Worm (Caenorhabditis elegans) whole organism, mixed stage, embryonic: ENCODE results near the gene ZK822.9.

Source experiments
- M03D4.4 ChIP-seq: sonication (generic microtip); optimal IDR thresholded peaks from 2 replicates; lab custom pipeline; 2017; ENCODE audit warnings: mild to moderate bottlenecking, missing genetic modification characterization, missing compliant biosample characterization
- bed-3 ChIP-seq: fragments of 200-800 bp; sonication (Bioruptor generic); optimal IDR thresholded peaks from 3 replicates; lab custom pipeline; 2018; ENCODE audit warnings: mild to moderate bottlenecking, missing genetic modification characterization, moderate library complexity, missing compliant biosample characterization
- blmp-1 ChIP-seq: fragments of 150-350 bp; optimal IDR thresholded peaks from 2 replicates; lab custom pipeline; 2014; ENCODE audit warnings: missing biosample characterization, missing genetic modification characterization
- ceh-39 ChIP-seq: fragments of 150-350 bp; optimal IDR thresholded peaks from 2 replicates; lab custom pipeline; 2014; ENCODE audit warnings: missing biosample characterization, missing genetic modification characterization
- ceh-43 ChIP-seq: fragments of 200-800 bp; sonication (Bioruptor generic); optimal IDR thresholded peaks from 2 replicates; lab custom pipeline; 2018; ENCODE audit warnings: mild to moderate bottlenecking, missing genetic modification characterization, moderate library complexity, missing compliant biosample characterization
- ceh-83 ChIP-seq: fragments of 200-800 bp; sonication (Bioruptor generic); optimal IDR thresholded peaks from 2 replicates; lab custom pipeline; 2018; ENCODE audit warnings: mild to moderate bottlenecking, missing genetic modification characterization, missing compliant biosample characterization
- ces-1 ChIP-seq: fragments of 150-350 bp; optimal IDR thresholded peaks from 2 replicates; lab custom pipeline; 2014; ENCODE audit warnings: missing biosample characterization, missing genetic modification reagents, missing genetic modification characterization
- cnd-1 ChIP-seq: fragments of 200-800 bp; sonication (Bioruptor generic); optimal IDR thresholded peaks from 2 replicates; lab custom pipeline; 2018; ENCODE audit warnings: mild to moderate bottlenecking, missing genetic modification characterization, missing compliant biosample characterization
- drap-1 ChIP-seq: fragments of 200-800 bp; sonication (Bioruptor generic); optimal IDR thresholded peaks from 3 replicates; lab custom pipeline; 2018; ENCODE audit warnings: mild to moderate bottlenecking, missing genetic modification characterization, missing compliant biosample characterization
- flh-1 ChIP-seq: fragments of 200-800 bp; sonication (Bioruptor generic); optimal IDR thresholded peaks from 2 replicates; lab custom pipeline; 2018; ENCODE audit warnings: mild to moderate bottlenecking, missing genetic modification characterization, moderate library complexity, missing compliant biosample characterization
- ham-2 ChIP-seq: fragments of 200-800 bp; sonication (Bioruptor generic); optimal IDR thresholded peaks from 2 replicates; lab custom pipeline; 2018; ENCODE audit warnings: mild to moderate bottlenecking, missing genetic modification characterization, missing compliant biosample characterization
- hlh-1 ChIP-seq: fragments of 150-350 bp; optimal IDR thresholded peaks from 2 replicates; lab custom pipeline; 2014; ENCODE audit warnings: missing biosample characterization, missing genetic modification reagents, missing genetic modification characterization
- lin-13 ChIP-seq: fragments of 150-350 bp; optimal IDR thresholded peaks from 2 replicates; lab custom pipeline; 2014; ENCODE audit warnings: missing biosample characterization, missing genetic modification characterization
- lin-32 ChIP-seq: fragments of 200-800 bp; sonication (Bioruptor generic); optimal IDR thresholded peaks from 2 replicates; lab custom pipeline; 2018; ENCODE audit warnings: mild to moderate bottlenecking, missing genetic modification characterization, missing compliant biosample characterization
- lsy-2 ChIP-seq: fragments of 150-350 bp; optimal IDR thresholded peaks from 2 replicates; lab custom pipeline; 2014; ENCODE audit warnings: missing biosample characterization, missing genetic modification characterization
- mab-5 ChIP-seq: fragments of 150-350 bp; optimal IDR thresholded peaks from 2 replicates; lab custom pipeline; 2014; ENCODE audit warnings: missing biosample characterization, missing genetic modification characterization
- mep-1 ChIP-seq: fragments of 150-350 bp; optimal IDR thresholded peaks from 2 replicates; lab custom pipeline; 2017; ENCODE audit warnings: missing biosample characterization, missing genetic modification reagents, missing genetic modification characterization, inconsistent platforms
- mls-2 ChIP-seq: sonication (generic microtip); optimal IDR thresholded peaks from 2 replicates; lab custom pipeline; 2016; ENCODE audit warnings: mild to moderate bottlenecking, missing genetic modification characterization, moderate library complexity, missing compliant biosample characterization
- nhr-2 ChIP-seq: fragments of 150-350 bp; optimal IDR thresholded peaks from 2 replicates; lab custom pipeline; 2014; ENCODE audit warnings: missing biosample characterization, missing genetic modification characterization
- nhr-28 ChIP-seq: fragments of 150-350 bp; optimal IDR thresholded peaks from 2 replicates; lab custom pipeline; 2014; ENCODE audit warnings: missing biosample characterization, missing genetic modification characterization
- nhr-76 ChIP-seq: sonication (generic microtip); optimal IDR thresholded peaks from 2 replicates; lab custom pipeline; 2017; ENCODE audit warnings: missing biosample characterization, missing genetic modification characterization
- pha-4 ChIP-seq: fragments of 150-350 bp; optimal IDR thresholded peaks from 2 replicates; lab custom pipeline; 2018; ENCODE audit warnings: missing biosample characterization, missing genetic modification reagents, missing genetic modification characterization
- sem-2 ChIP-seq: fragments of 200-800 bp; sonication (Bioruptor generic); optimal IDR thresholded peaks from 2 replicates; lab custom pipeline; 2018; ENCODE audit warnings: mild to moderate bottlenecking, missing genetic modification characterization, missing compliant biosample characterization
- snpc-4 ChIP-seq: fragments of 150-350 bp; optimal IDR thresholded peaks from 2 replicates; lab custom pipeline; 2014; ENCODE audit warnings: missing biosample characterization, missing genetic modification characterization
- sptf-1 ChIP-seq: sonication (generic microtip); optimal IDR thresholded peaks from 2 replicates; lab custom pipeline; 2017; ENCODE audit warnings: mild to moderate bottlenecking, missing genetic modification characterization, moderate library complexity, missing compliant biosample characterization
- unc-120 ChIP-seq: sonication (generic microtip); optimal IDR thresholded peaks from 2 replicates; lab custom pipeline; 2017; ENCODE audit warnings: missing genetic modification characterization, missing compliant biosample characterization; ENCODE audit not compliant: poor library complexity, severe bottlenecking
- unc-62 ChIP-seq: fragments of 150-350 bp; optimal IDR thresholded peaks from 2 replicates; lab custom pipeline; 2014; ENCODE audit warnings: missing biosample characterization, missing genetic modification reagents, missing genetic modification characterization
- zip-8 ChIP-seq: fragments of 150-350 bp; optimal IDR thresholded peaks from 2 replicates; lab custom pipeline; 2014; ENCODE audit warnings: missing biosample characterization, missing genetic modification characterization
- ztf-11 ChIP-seq: fragments of 150-350 bp; optimal IDR thresholded peaks from 2 replicates; lab custom pipeline; 2014; ENCODE audit warnings: missing biosample characterization, missing genetic modification characterization

ZK822.9 gene

ce11 chrIV:11924092-11924491 lies 8.3 kb downstream of the ZK822.9 start:
- no peak for TF ChIP-seq bed-3 (GFP tag; lab: Kevin White, UChicago)
- TF ChIP-seq unc-120 (tag; lab: Kevin White, UChicago) = no peak
- peak; percentile 32 for TF ChIP-seq nhr-2 (tag; lab: Kevin White, UChicago)
- TF ChIP-seq ceh-83 (GFP tag; lab: Kevin White, UChicago) = no peak

ce11 chrIV:11925346-11926075 lies 9.8 kb downstream of the ZK822.9 start, which contains the start of the genes srlf-33 and srlf-32:
srlf-33 (minus strand) TSS chrIV:11925446.
srlf-32 (plus strand) TSS chrIV:11926025.
- TF ChIP-seq unc-62 (GFP tag; lab: Kevin White, UChicago) = no peak
- TF ChIP-seq nhr-2 (tag; lab: Kevin White, UChicago) = no peak
- TF ChIP-seq mep-1 (tag; lab: Kevin White, UChicago) = no peak
- TF ChIP-seq bed-3 (GFP tag; lab: Kevin White, UChicago) = no peak

ce11 chrIV:11928388-11928787 lies 12.6 kb downstream of the ZK822.9 start:
- TF ChIP-seq cnd-1 (tag; lab: Kevin White, UChicago) (peak; percentile 35), ceh-43 (GFP tag; lab: Kevin White, UChicago) (no peak), sptf-1 (peak; percentile 26), M03D4.4 (tag; lab: Kevin White, UChicago) (peak; percentile 63), unc-120 (tag; lab: Kevin White, UChicago) (peak; percentile 33), pha-4 (tag; lab: Kevin White, UChicago) (no peak), mls-2 (peak; percentile 59), lsy-2 (tag; lab: Kevin White, UChicago) (no peak), ceh-83 (GFP tag; lab: Kevin White, UChicago) (peak; percentile 71), ham-2 (peak; percentile 68), lin-32 (GFP tag; lab: Kevin White, UChicago) (peak; percentile 32), sem-2 (GFP tag; lab: Kevin White, UChicago) (peak; percentile 58), drap-1 (GFP tag; lab: Kevin White, UChicago) (peak; percentile 52), nhr-2 (tag; lab: Kevin White, UChicago) (no peak)

DNA sequence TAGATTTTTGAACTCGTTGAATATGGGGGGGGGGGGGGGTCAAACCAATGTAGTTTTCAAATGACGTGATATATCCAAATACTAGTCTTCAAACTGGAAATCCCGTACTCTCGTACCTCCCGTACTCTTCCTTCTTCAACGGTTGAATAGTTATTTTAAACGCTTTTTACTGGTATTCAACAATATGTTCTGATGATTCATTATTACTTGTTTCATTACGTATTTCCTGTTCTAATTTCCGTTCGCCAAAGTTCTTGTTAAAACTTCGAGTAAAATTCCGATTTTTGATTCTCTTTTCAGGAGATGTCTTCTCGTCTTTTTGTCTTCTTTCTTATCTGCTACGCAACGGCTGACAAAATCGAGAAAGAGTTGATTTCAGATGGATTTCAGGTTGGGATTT lies 14.8 kb downstream of the ZK822.9 start, which contains the start of gene nhx-9:
Gene nhx-9 (plus strand): TSS at position 301 of the 400 bp plus-strand sequence.
- TF ChIP-seq ceh-83 (GFP tag; lab: Kevin White, UChicago) (no peak), mls-2 (no peak)

DNA sequence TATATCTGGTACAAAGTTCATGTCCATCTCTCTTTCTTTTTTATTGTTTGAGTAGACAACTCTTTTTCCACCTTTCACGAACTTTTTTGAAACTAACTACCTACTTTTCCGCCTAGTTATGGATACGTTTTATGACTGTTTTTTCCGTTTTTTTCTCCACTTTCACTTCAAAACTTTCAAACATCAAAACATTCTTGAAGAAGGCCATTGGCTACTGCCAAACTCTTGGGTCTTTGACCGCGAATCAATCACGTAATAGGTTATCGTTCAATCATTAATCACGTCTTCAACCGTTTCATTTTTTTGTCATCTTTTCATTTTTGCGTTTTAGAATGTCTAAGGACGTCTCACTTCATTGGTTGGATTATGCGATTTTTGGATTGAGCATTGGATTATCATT lies 21.3 kb downstream of the ZK822.9 start, which contains the start of gene slc-5A12:
Gene slc-5A12 (plus strand): TSS at position 333 of the 400 bp plus-strand sequence.
- TF ChIP-seq hlh-1 (tag; lab: Kevin White, UChicago) (no peak), ztf-11 (tag; lab: Kevin White, UChicago) (no peak), unc-62 (GFP tag; lab: Kevin White, UChicago) (no peak), ceh-43 (GFP tag; lab: Kevin White, UChicago) (no peak), nhr-76 (tag; lab: Kevin White, UChicago) (no peak), lin-32 (GFP tag; lab: Kevin White, UChicago) (no peak), lin-13 (tag; lab: Kevin White, UChicago) (no peak), unc-120 (tag; lab: Kevin White, UChicago) (no peak), nhr-28 (no peak), cnd-1 (tag; lab: Kevin White, UChicago) (no peak)

DNA sequence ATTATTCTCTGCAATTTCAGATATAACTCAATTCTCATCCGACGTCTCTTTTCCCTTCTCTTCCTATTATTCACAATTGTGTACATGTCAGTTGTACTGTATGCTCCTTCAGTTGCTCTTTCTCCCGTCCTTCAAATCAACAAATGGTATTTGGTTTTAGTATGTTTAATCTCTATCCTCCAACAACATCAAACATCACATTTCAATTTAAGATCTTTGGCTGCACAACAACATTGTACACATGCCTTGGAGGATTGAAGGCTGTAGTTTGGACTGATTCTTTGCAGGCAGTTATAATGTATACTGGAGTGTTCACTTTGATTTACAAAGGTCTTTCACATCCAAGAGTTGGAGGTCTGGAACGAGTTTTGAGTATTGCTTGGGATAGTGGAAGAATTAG lies 22.8 kb downstream of the ZK822.9 start:
- TF ChIP-seq ces-1 (GFP tag; lab: Kevin White, UChicago) = no peak
- no peak for TF ChIP-seq M03D4.4 (tag; lab: Kevin White, UChicago)
- TF ChIP-seq snpc-4 (tag; lab: Kevin White, UChicago) = no peak
- TF ChIP-seq unc-62 (GFP tag; lab: Kevin White, UChicago) = no peak
- no peak for TF ChIP-seq bed-3 (GFP tag; lab: Kevin White, UChicago)
- no peak for TF ChIP-seq ceh-83 (GFP tag; lab: Kevin White, UChicago)
- no peak for TF ChIP-seq mls-2
- TF ChIP-seq blmp-1 (tag; lab: Kevin White, UChicago) = no peak
- no peak for TF ChIP-seq sptf-1
- TF ChIP-seq flh-1 (GFP tag; lab: Kevin White, UChicago) = no peak
- no peak for TF ChIP-seq drap-1 (GFP tag; lab: Kevin White, UChicago)
- no peak for TF ChIP-seq pha-4 (tag; lab: Kevin White, UChicago)
- no peak for TF ChIP-seq ceh-39 (tag; lab: Kevin White, UChicago)
- TF ChIP-seq nhr-76 (tag; lab: Kevin White, UChicago) = no peak
- no peak for TF ChIP-seq mab-5 (tag; lab: Kevin White, UChicago)
- no peak for TF ChIP-seq cnd-1 (tag; lab: Kevin White, UChicago)
- no peak for TF ChIP-seq hlh-1 (tag; lab: Kevin White, UChicago)
- TF ChIP-seq mep-1 (tag; lab: Kevin White, UChicago) = no peak
- no peak for TF ChIP-seq zip-8 (tag; lab: Kevin White, UChicago)
